Worm (Caenorhabditis elegans) whole organism, L1 larva: ENCODE results near the gene bicd-1.
A peak's percentile ranks its signal among the peaks of the same experiment; 100 is the strongest.

Source experiments
- C04F5.9 ChIP-seq: sonication (generic microtip); optimal IDR thresholded peaks from 2 replicates; lab custom pipeline; 2016; ENCODE audit warnings: missing genetic modification characterization, missing compliant biosample characterization
- blmp-1 ChIP-seq: fragments of 150-350 bp; optimal IDR thresholded peaks from 2 replicates; lab custom pipeline; 2014; ENCODE audit warnings: missing biosample characterization, missing genetic modification characterization
- efl-3 ChIP-seq: fragments of 200-800 bp; sonication (Bioruptor generic); optimal IDR thresholded peaks from 2 replicates; lab custom pipeline; 2018; ENCODE audit warnings: mild to moderate bottlenecking, missing genetic modification characterization, missing compliant biosample characterization
- elt-2 ChIP-seq: sonication (generic microtip); optimal IDR thresholded peaks from 2 replicates; lab custom pipeline; 2016; ENCODE audit warnings: missing genetic modification characterization, mild to moderate bottlenecking, inconsistent platforms, missing compliant biosample characterization, missing genetic modification reagents
- fkh-10 ChIP-seq: sonication (generic microtip); optimal IDR thresholded peaks from 2 replicates; lab custom pipeline; 2017; ENCODE audit warnings: missing biosample characterization, missing genetic modification reagents, missing genetic modification characterization
- lsy-2 ChIP-seq, 2 experiments: fragments of 150-350 bp; optimal IDR thresholded peaks; 2 replicates each; lab custom pipeline; 2014; ENCODE audit warnings: missing biosample characterization in 2 of 2, missing genetic modification characterization in 2 of 2
- tbx-2 ChIP-seq: sonication (generic microtip); optimal IDR thresholded peaks from 2 replicates; lab custom pipeline; 2016; ENCODE audit warnings: missing genetic modification characterization, missing compliant biosample characterization
- tlp-1 ChIP-seq: fragments of 150-350 bp; optimal IDR thresholded peaks from 2 replicates; lab custom pipeline; 2014; ENCODE audit warnings: missing biosample characterization, missing genetic modification characterization
- unc-30 ChIP-seq: sonication (generic microtip); optimal IDR thresholded peaks from 2 replicates; lab custom pipeline; 2017; ENCODE audit warnings: missing biosample characterization, missing genetic modification characterization
- zip-4 ChIP-seq: fragments of 200-800 bp; sonication (Bioruptor generic); optimal IDR thresholded peaks from 2 replicates; lab custom pipeline; 2018; ENCODE audit warnings: mild to moderate bottlenecking, missing genetic modification characterization, moderate library complexity, missing compliant biosample characterization

bicd-1 gene

ce11 chrIV:6519593-6519992, 52.5 kb downstream of the bicd-1 start, which contains the start of gene C01G5.9:
TSS of gene C01G5.9 (plus strand) at chrIV:6519893.
- TF ChIP-seq blmp-1 (tag; lab: Kevin White, UChicago) (peak; percentile 10), C04F5.9 (no peak)

ce11 chrIV:6517859-6518258, 54.3 kb downstream of the bicd-1 start, which contains the start of gene C01G5.7:
TSS of gene C01G5.7 (plus strand) at chrIV:6518159.
- TF ChIP-seq unc-30 (tag; lab: Kevin White, UChicago) (no peak), fkh-10 (GFP tag; lab: Kevin White, UChicago) (no peak), efl-3 (GFP tag; lab: Kevin White, UChicago) (no peak), tbx-2 (tag; lab: Kevin White, UChicago) (no peak), lsy-2 (tag; optimal IDR thresholded peaks at IDR 0.05; lab: Kevin White, UChicago) (no peak), tlp-1 (tag; lab: Kevin White, UChicago) (no peak), elt-2 (tag; lab: Kevin White, UChicago) (no peak), zip-4 (GFP tag; lab: Kevin White, UChicago) (no peak)
